Worm (Caenorhabditis elegans): Measurements from ENCODE around the gene C28A5.6.
A peak's percentile ranks its signal among the peaks of the same experiment; 100 is the strongest.

The C28A5.6 gene

DNA sequence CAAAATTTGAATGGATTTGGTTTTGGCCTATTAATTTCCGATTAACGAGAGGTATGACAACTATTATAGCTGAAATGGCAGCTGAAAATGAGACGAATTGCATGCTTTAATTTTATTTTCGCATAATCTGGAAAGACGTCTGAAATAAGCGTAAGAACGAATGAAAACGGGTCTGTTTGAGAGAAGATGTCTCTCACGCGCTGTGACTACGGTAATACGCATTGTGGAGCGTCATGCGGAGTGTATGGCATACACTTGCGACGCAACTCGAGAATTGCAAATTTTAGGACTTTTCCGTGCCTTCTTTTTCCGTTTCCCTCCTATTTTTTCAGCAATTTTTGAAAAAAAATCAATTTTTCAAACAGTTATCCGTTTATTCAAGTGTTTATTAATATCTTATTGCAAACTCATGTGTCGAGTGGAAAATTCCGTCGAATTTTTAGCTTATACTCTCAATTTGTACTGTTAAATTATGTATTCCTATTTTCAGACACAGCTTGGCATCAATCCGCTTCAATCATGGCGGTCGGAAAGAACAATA is 46.2 kb upstream of the C28A5.6 start, which contains the start of gene rps-1 (continued):
- TF ChIP-seq ets-4 (GFP tag; optimal IDR thresholded peaks at IDR 0.05) (peak; percentile 49), Y56A3A.18 (GFP tag; IDR thresholded peaks at IDR 0.05) (peak; percentile 97), Y53G8AR.9 (GFP tag; conservative IDR thresholded peaks at IDR 0.05) (peak; percentile 99), mes-4 (tag; optimal IDR thresholded peaks at IDR 0.05) (no peak), hlh-26 (GFP tag; conservative IDR thresholded peaks at IDR 0.05) (no peak), ztf-22 (GFP tag; optimal IDR thresholded peaks at IDR 0.05) (peak; percentile 88), ceh-79 (tag; optimal IDR thresholded peaks at IDR 0.05) (peak; percentile 80), snpc-3.4 (tag; optimal IDR thresholded peaks at IDR 0.05) (peak; percentile 96), nhr-90 (tag; optimal IDR thresholded peaks at IDR 0.05) (peak; percentile 82), F55B11.4 (tag; optimal IDR thresholded peaks at IDR 0.05; ENCODE audit: borderline replicate concordance, insufficient read depth) (no peak), Y95B8A.8 (GFP tag; IDR thresholded peaks at IDR 0.05) (peak; percentile 93), hsf-1 (GFP tag; IDR thresholded peaks at IDR 0.05) (peak; percentile 88), T07F8.4 (tag; optimal IDR thresholded peaks at IDR 0.05) (peak; percentile 32), B0035.1 (tag; optimal IDR thresholded peaks at IDR 0.05) (peak; percentile 87), lag-1 (GFP tag; IDR thresholded peaks at IDR 0.05) (peak; percentile 78; the same call in 1 of the 2 replicates), F57A8.1 (GFP tag; optimal IDR thresholded peaks at IDR 0.05) (no peak), F23B12.7 (tag; optimal IDR thresholded peaks at IDR 0.05; ENCODE audit: insufficient read depth) (peak; percentile 96), snpc-1.1 (tag; optimal IDR thresholded peaks at IDR 0.05; ENCODE audit: insufficient read depth) (peak; percentile 80), C06A6.2 (GFP tag; conservative IDR thresholded peaks at IDR 0.05) (peak; percentile 95), somi-1 (GFP tag; optimal IDR thresholded peaks at IDR 0.05) (peak; percentile 94), efl-1 (GFP tag; optimal IDR thresholded peaks at IDR 0.05) (peak; percentile 85), cebp-1 (GFP tag; IDR thresholded peaks at IDR 0.05) (peak; percentile 83), cebp-1 (tag; optimal IDR thresholded peaks at IDR 0.05) (peak; percentile 96), hmg-1.2 (GFP tag; IDR thresholded peaks at IDR 0.05) (peak; percentile 89), pbrm-1 (GFP tag; IDR thresholded peaks at IDR 0.05) (peak; percentile 99), mel-28 (tag; optimal IDR thresholded peaks at IDR 0.05; ENCODE audit: borderline replicate concordance) (no peak), lin-40 (tag; optimal IDR thresholded peaks at IDR 0.05) (peak; percentile 98), hlh-12 (tag; optimal IDR thresholded peaks at IDR 0.05) (no peak), attf-3 (GFP tag; conservative IDR thresholded peaks at IDR 0.05) (peak; percentile 81), athp-1 (tag; optimal IDR thresholded peaks at IDR 0.05) (peak; percentile 90), F10E7.11 (tag; optimal IDR thresholded peaks at IDR 0.05) (peak; percentile 86), mxl-1 (tag; optimal IDR thresholded peaks at IDR 0.05) (no peak), attf-6 (GFP tag; IDR thresholded peaks at IDR 0.05) (peak; percentile 72; the same call in 1 of the 2 replicates), F49E8.2 (tag; optimal IDR thresholded peaks at IDR 0.05; ENCODE audit: insufficient read depth) (peak; percentile 94), nfyb-1 (GFP tag; IDR thresholded peaks at IDR 0.05) (peak; percentile 99), sea-2 (GFP tag; IDR thresholded peaks at IDR 0.05) (peak; percentile 78; the same call in 1 of the 2 replicates), ztf-25 (GFP tag; IDR thresholded peaks at IDR 0.05) (peak; percentile 24; the same call in 1 of the 2 replicates), T26A5.8 (tag; optimal IDR thresholded peaks at IDR 0.05) (peak; percentile 47), ama-1 (optimal IDR thresholded peaks at IDR 0.05) (peak; percentile 53), ama-1 (GFP tag; optimal IDR thresholded peaks at IDR 0.05) (peak in 1 of 2 experiments; percentile 58), dpl-1 (GFP tag; optimal IDR thresholded peaks at IDR 0.05) (peak; percentile 90), zim-3 (tag; optimal IDR thresholded peaks at IDR 0.05) (peak; percentile 74), snpc-4 (GFP tag; optimal IDR thresholded peaks at IDR 0.05) (peak; percentile 86), snpc-4 (tag; optimal IDR thresholded peaks at IDR 0.05) (peak; percentile 79 to 92 (median 90)), lir-1 (GFP tag; conservative IDR thresholded peaks at IDR 0.05) (peak; percentile 95), ceh-40 (GFP tag; IDR thresholded peaks at IDR 0.05) (peak; percentile 43; the same call in 1 of the 2 replicates), die-1 (tag; optimal IDR thresholded peaks at IDR 0.05) (peak; percentile 63), sdz-38 (tag; optimal IDR thresholded peaks at IDR 0.05) (no peak)
